Worm (Caenorhabditis elegans) whole organism, late embryonic: ENCODE data around the gene srz-75.

Experiments used
- C08G9.2 ChIP-seq: sonication (generic microtip); optimal IDR thresholded peaks from 2 replicates; lab custom pipeline; 2016; ENCODE audit warnings: mild to moderate bottlenecking, missing genetic modification characterization, moderate library complexity, missing compliant biosample characterization
- F13H6.1 ChIP-seq: sonication (generic microtip); optimal IDR thresholded peaks from 2 replicates; lab custom pipeline; 2016; ENCODE audit warnings: missing genetic modification characterization, missing compliant biosample characterization
- K02D7.2 ChIP-seq: sonication (generic microtip); optimal IDR thresholded peaks from 2 replicates; lab custom pipeline; 2017; ENCODE audit warnings: mild to moderate bottlenecking, missing genetic modification characterization, missing compliant biosample characterization
- ahr-1 ChIP-seq: sonication (generic microtip); optimal IDR thresholded peaks from 2 replicates; lab custom pipeline; 2016; ENCODE audit warnings: missing genetic modification characterization, missing compliant biosample characterization
- ama-1 ChIP-seq: fragments of 150-350 bp; optimal IDR thresholded peaks from 2 replicates; lab custom pipeline; 2014
- ceh-14 ChIP-seq: sonication (generic microtip); optimal IDR thresholded peaks from 2 replicates; lab custom pipeline; 2016; ENCODE audit warnings: missing genotype, missing genetic modification characterization, missing compliant biosample characterization
- ceh-18 ChIP-seq: sonication (generic microtip); optimal IDR thresholded peaks from 2 replicates; lab custom pipeline; 2016; ENCODE audit warnings: missing genetic modification characterization, missing compliant biosample characterization
- ceh-19 ChIP-seq: fragments of 200-800 bp; sonication (Bioruptor generic); optimal IDR thresholded peaks from 2 replicates; lab custom pipeline; 2018; ENCODE audit warnings: mild to moderate bottlenecking, missing genetic modification characterization, missing compliant biosample characterization
- ceh-2 ChIP-seq: sonication (generic microtip); optimal IDR thresholded peaks from 2 replicates; lab custom pipeline; 2016; ENCODE audit warnings: missing genotype, missing genetic modification characterization, missing compliant biosample characterization
- ceh-22 ChIP-seq: sonication (generic microtip); optimal IDR thresholded peaks from 2 replicates; lab custom pipeline; 2017; ENCODE audit warnings: missing biosample characterization, missing genetic modification characterization
- ceh-30 ChIP-seq: fragments of 150-350 bp; optimal IDR thresholded peaks from 2 replicates; lab custom pipeline; 2014; ENCODE audit warnings: missing biosample characterization, missing genetic modification characterization
- ceh-34 ChIP-seq: sonication (generic microtip); optimal IDR thresholded peaks from 2 replicates; lab custom pipeline; 2016; ENCODE audit warnings: mild to moderate bottlenecking, missing genetic modification characterization, missing compliant biosample characterization
- ceh-45 ChIP-seq: fragments of 200-800 bp; sonication (Bioruptor generic); IDR thresholded peaks from 2 replicates; pipeline ENCODE4 v1.3.6; 2022; ENCODE audit warnings: missing genetic modification reagents, missing genetic modification characterization, missing compliant biosample characterization
- ceh-48 ChIP-seq: sonication (generic microtip); optimal IDR thresholded peaks from 2 replicates; lab custom pipeline; 2016; ENCODE audit warnings: missing genetic modification characterization, inconsistent platforms, missing compliant biosample characterization
- elt-4 ChIP-seq: sonication (generic microtip); optimal IDR thresholded peaks from 2 replicates; lab custom pipeline; 2016; ENCODE audit warnings: missing genetic modification characterization, missing compliant biosample characterization
- eyg-1 ChIP-seq: sonication (generic microtip); optimal IDR thresholded peaks from 2 replicates; lab custom pipeline; 2016; ENCODE audit warnings: missing genotype, missing genetic modification characterization, missing compliant biosample characterization
- fax-1 ChIP-seq: sonication (generic microtip); optimal IDR thresholded peaks from 2 replicates; lab custom pipeline; 2016; ENCODE audit warnings: missing genotype, missing genetic modification characterization, missing compliant biosample characterization
- fkh-10 ChIP-seq: fragments of 150-350 bp; optimal IDR thresholded peaks from 2 replicates; lab custom pipeline; 2014; ENCODE audit warnings: missing biosample characterization, missing genetic modification reagents, missing genetic modification characterization
- fkh-6 ChIP-seq: sonication (generic microtip); optimal IDR thresholded peaks from 2 replicates; lab custom pipeline; 2016; ENCODE audit warnings: missing genetic modification characterization, missing compliant biosample characterization
- hlh-13 ChIP-seq: fragments of 200-800 bp; sonication (Bioruptor generic); optimal IDR thresholded peaks from 2 replicates; lab custom pipeline; 2018; ENCODE audit warnings: mild to moderate bottlenecking, missing genetic modification characterization, missing compliant biosample characterization
- hlh-15 ChIP-seq: sonication (generic microtip); optimal IDR thresholded peaks from 2 replicates; lab custom pipeline; 2016; ENCODE audit warnings: missing genetic modification characterization, missing compliant biosample characterization
- hlh-6 ChIP-seq: sonication (generic microtip); optimal IDR thresholded peaks from 2 replicates; lab custom pipeline; 2016; ENCODE audit warnings: missing genotype, missing genetic modification characterization, missing compliant biosample characterization
- lim-6 ChIP-seq: sonication (generic microtip); optimal IDR thresholded peaks from 2 replicates; lab custom pipeline; 2016; ENCODE audit warnings: missing genetic modification characterization, missing compliant biosample characterization
- lin-11 ChIP-seq: fragments of 200-800 bp; sonication (Bioruptor generic); optimal IDR thresholded peaks from 2 replicates; lab custom pipeline; 2018; ENCODE audit warnings: mild to moderate bottlenecking, missing genetic modification characterization, missing compliant biosample characterization
- madf-2 ChIP-seq: sonication (generic microtip); optimal IDR thresholded peaks from 2 replicates; lab custom pipeline; 2017; ENCODE audit warnings: missing genetic modification characterization, missing compliant biosample characterization
- pag-3 ChIP-seq: sonication (generic microtip); optimal IDR thresholded peaks from 2 replicates; lab custom pipeline; 2016; ENCODE audit warnings: missing compliant biosample characterization, missing genetic modification characterization, borderline replicate concordance
- pat-9 ChIP-seq: fragments of 200-800 bp; sonication (Bioruptor generic); optimal IDR thresholded peaks from 2 replicates; lab custom pipeline; 2018; ENCODE audit warnings: mild to moderate bottlenecking, missing genetic modification characterization, moderate library complexity, missing compliant biosample characterization
- pha-2 ChIP-seq: sonication (generic microtip); optimal IDR thresholded peaks from 2 replicates; lab custom pipeline; 2017; ENCODE audit warnings: mild to moderate bottlenecking, missing genetic modification characterization, missing compliant biosample characterization
- pqm-1 ChIP-seq: sonication (generic microtip); optimal IDR thresholded peaks from 2 replicates; lab custom pipeline; 2016; ENCODE audit warnings: missing genetic modification characterization, missing compliant biosample characterization
- ref-2 ChIP-seq: sonication (generic microtip); optimal IDR thresholded peaks from 2 replicates; lab custom pipeline; 2016; ENCODE audit warnings: missing genetic modification characterization, missing compliant biosample characterization
- sox-4 ChIP-seq: sonication (generic microtip); optimal IDR thresholded peaks from 2 replicates; lab custom pipeline; 2017; ENCODE audit warnings: mild to moderate bottlenecking, missing genetic modification characterization, inconsistent platforms, missing compliant biosample characterization
- syd-9 ChIP-seq: sonication (generic microtip); optimal IDR thresholded peaks from 2 replicates; lab custom pipeline; 2016; ENCODE audit warnings: mild to moderate bottlenecking, missing genetic modification characterization, moderate library complexity, missing compliant biosample characterization
- tbx-7 ChIP-seq: sonication (generic microtip); optimal IDR thresholded peaks from 2 replicates; lab custom pipeline; 2016; ENCODE audit warnings: missing genotype, missing genetic modification characterization, missing compliant biosample characterization
- unc-3 ChIP-seq, 2 experiments: fragments of 200-800 bp in 1 of 2; sonication (Bioruptor generic) in 1 of 2; sonication (generic microtip) in 1 of 2; conservative IDR thresholded peaks in 1 of 2; optimal IDR thresholded peaks in 1 of 2; 2 replicates each; pipeline versions ENCODE4 v1.3.6 to Lab custom; 2016 to 2022; ENCODE audit warnings: missing compliant biosample characterization in 2 of 2, missing genetic modification characterization in 2 of 2, missing genetic modification reagents in 1 of 2
- unc-42 ChIP-seq: sonication (generic microtip); optimal IDR thresholded peaks from 2 replicates; lab custom pipeline; 2016; ENCODE audit warnings: missing genotype, missing genetic modification characterization, missing compliant biosample characterization
- unc-86 ChIP-seq: sonication (generic microtip); optimal IDR thresholded peaks from 2 replicates; lab custom pipeline; 2016; ENCODE audit warnings: missing genetic modification characterization, missing compliant biosample characterization

srz-75 gene

ce11 chrIV:16290745-16291144 is at the start of gene srz-75:
TSS of gene srz-75 (minus strand) at chrIV:16290845.
- TF ChIP-seq ceh-18 (tag; lab: Kevin White, UChicago) (no peak), madf-2 (no peak), eyg-1 (tag; lab: Kevin White, UChicago) (no peak), unc-86 (tag; lab: Kevin White, UChicago) (no peak), ahr-1 (tag; lab: Kevin White, UChicago) (no peak), pha-2 (no peak), ceh-30 (tag; lab: Kevin White, UChicago) (no peak), ceh-48 (tag; lab: Kevin White, UChicago) (no peak), fkh-6 (tag; lab: Kevin White, UChicago) (no peak), ceh-14 (no peak)

- TF ChIP-seq tbx-7 (tag; lab: Kevin White, UChicago) (no peak), ceh-30 (tag; lab: Kevin White, UChicago) (no peak), C08G9.2 (tag; lab: Kevin White, UChicago) (no peak), ceh-19 (GFP tag; lab: Kevin White, UChicago) (no peak), pag-3 (tag; lab: Kevin White, UChicago) (no peak), syd-9 (no peak), ahr-1 (tag; lab: Kevin White, UChicago) (no peak), lim-6 (tag; lab: Kevin White, UChicago) (no peak), hlh-6 (no peak), pqm-1 (tag; lab: Kevin White, UChicago) (no peak), fkh-6 (tag; lab: Kevin White, UChicago) (no peak), unc-3 (GFP tag; conservative IDR thresholded peaks at IDR 0.05; lab: Robert Waterston, UW) (no peak), unc-3 (tag; optimal IDR thresholded peaks at IDR 0.05; lab: Kevin White, UChicago) (no peak), ceh-45 (GFP tag; lab: Robert Waterston, UW) (no peak), ceh-18 (tag; lab: Kevin White, UChicago) (no peak), hlh-13 (GFP tag; lab: Kevin White, UChicago) (no peak), ceh-34 (tag; lab: Kevin White, UChicago) (no peak)
Observed at ce11 chrIV:16336721-16337120, 46.1 kb upstream of the srz-75 start, which contains the start of gene C35D6.13. TSS of gene C35D6.13 (plus strand) at chrIV:16337021.

- no peak for TF ChIP-seq fkh-10
- TF ChIP-seq unc-42 (tag; lab: Kevin White, UChicago): no peak
- TF ChIP-seq lin-11: no peak
- no peak for TF ChIP-seq unc-3 (GFP tag; conservative IDR thresholded peaks at IDR 0.05; lab: Robert Waterston, UW)
- TF ChIP-seq unc-3 (tag; optimal IDR thresholded peaks at IDR 0.05; lab: Kevin White, UChicago): no peak
- TF ChIP-seq pqm-1 (tag; lab: Kevin White, UChicago): no peak
- no peak for TF ChIP-seq F13H6.1 (tag; lab: Kevin White, UChicago)
- TF ChIP-seq K02D7.2: no peak
- TF ChIP-seq hlh-13 (GFP tag; lab: Kevin White, UChicago): no peak
- TF ChIP-seq sox-4 (tag; lab: Kevin White, UChicago): no peak
- no peak for TF ChIP-seq ref-2
- TF ChIP-seq unc-86 (tag; lab: Kevin White, UChicago): no peak
- TF ChIP-seq pat-9 (tag; lab: Kevin White, UChicago): no peak
- TF ChIP-seq hlh-15 (tag; lab: Kevin White, UChicago): no peak
- no peak for TF ChIP-seq ama-1 (lab: Kevin White, UChicago)
- no peak for TF ChIP-seq ceh-2
- no peak for TF ChIP-seq fax-1 (tag; lab: Kevin White, UChicago)
- TF ChIP-seq, all 69 proteins: peak for 0
Observed at ce11 chrIV:16335037-16335436, 44.4 kb upstream of the srz-75 start, which contains the start of gene srz-38. TSS of gene srz-38 (plus strand) at chrIV:16335337.

- TF ChIP-seq ceh-22 (tag; lab: Kevin White, UChicago) (no peak), elt-4 (peak; percentile 62)
Observed at ce11 chrIV:16333121-16333520, 42.5 kb upstream of the srz-75 start.
